Worm (Caenorhabditis elegans) whole organism, early embryonic: ENCODE results near the gene C13G3.1.

ENCODE experiments used
- F13C5.2 ChIP-seq: sonication (generic microtip); optimal IDR thresholded peaks from 2 replicates; lab custom pipeline; 2017; ENCODE audit warnings: mild to moderate bottlenecking, missing genetic modification characterization, inconsistent platforms, missing compliant biosample characterization
- aly-1 ChIP-seq: sonication (generic microtip); optimal IDR thresholded peaks from 2 replicates; lab custom pipeline; 2016; ENCODE audit warnings: missing genetic modification characterization, missing compliant biosample characterization
- ama-1 ChIP-seq: fragments of 150-350 bp; optimal IDR thresholded peaks from 2 replicates; lab custom pipeline; 2014
- ceh-13 ChIP-seq: fragments of 200-800 bp; sonication (Bioruptor generic); optimal IDR thresholded peaks from 2 replicates; lab custom pipeline; 2018; ENCODE audit warnings: mild to moderate bottlenecking, missing genetic modification characterization, missing compliant biosample characterization
- ceh-36 ChIP-seq: sonication (generic microtip); optimal IDR thresholded peaks from 2 replicates; lab custom pipeline; 2016; ENCODE audit warnings: missing genetic modification characterization, inconsistent platforms, missing compliant biosample characterization
- flt-1 ChIP-seq: fragments of 200-800 bp; sonication (Bioruptor generic); IDR thresholded peaks from 2 replicates; pipeline ENCODE4 v1.3.6; 2022; ENCODE audit warnings: missing genetic modification characterization, missing compliant biosample characterization
- hmbx-1 ChIP-seq: sonication (generic microtip); optimal IDR thresholded peaks from 2 replicates; lab custom pipeline; 2016; ENCODE audit warnings: mild to moderate bottlenecking, missing genetic modification characterization, missing compliant biosample characterization
- hnd-1 ChIP-seq: sonication (generic microtip); optimal IDR thresholded peaks from 2 replicates; lab custom pipeline; 2016; ENCODE audit warnings: missing genetic modification characterization, missing compliant biosample characterization
- pes-1 ChIP-seq: fragments of 200-800 bp; sonication (Bioruptor generic); IDR thresholded peaks from 2 replicates; pipeline ENCODE4 v1.3.6; 2022; ENCODE audit warnings: missing genetic modification reagents, missing genetic modification characterization, missing compliant biosample characterization
- scrt-1 ChIP-seq: fragments of 200-800 bp; sonication (Bioruptor generic); IDR thresholded peaks from 2 replicates; pipeline ENCODE4 v1.3.6; 2022; ENCODE audit warnings: missing genetic modification characterization, missing compliant biosample characterization
- sea-1 ChIP-seq: fragments of 200-800 bp; sonication (Bioruptor generic); conservative IDR thresholded peaks from 2 replicates; pipeline ENCODE4 v1.3.6; 2022; ENCODE audit warnings: missing genetic modification characterization, missing compliant biosample characterization
- tbx-11 ChIP-seq: fragments of 200-800 bp; sonication (Bioruptor generic); IDR thresholded peaks from 2 replicates; pipeline ENCODE4 v1.3.6; 2022; ENCODE audit warnings: missing genetic modification characterization, missing compliant biosample characterization

DNA sequence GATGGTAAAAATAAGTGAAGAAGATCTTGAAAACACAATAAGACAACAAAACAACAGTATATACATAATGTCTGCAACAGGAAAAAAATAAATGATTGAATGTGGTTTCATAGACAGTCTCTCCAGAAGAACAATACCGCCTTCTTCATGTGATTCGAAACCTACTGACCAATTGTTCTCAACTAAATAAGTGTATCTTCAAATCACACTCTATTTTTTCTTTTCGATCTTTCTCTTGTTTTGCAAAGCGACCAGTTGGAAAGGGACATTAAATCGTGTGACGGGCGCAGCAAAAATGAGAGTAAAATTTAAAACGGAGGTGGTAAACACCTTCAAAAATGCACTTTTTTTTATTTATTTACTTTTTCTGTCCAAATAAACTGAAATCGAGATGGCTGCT lies 49.6 kb upstream of the C13G3.1 start:
- TF ChIP-seq ama-1 (lab: Kevin White, UChicago) (no peak), hmbx-1 (tag; lab: Kevin White, UChicago) (no peak), tbx-11 (GFP tag; lab: Robert Waterston, UW) (no peak), pes-1 (GFP tag; lab: Robert Waterston, UW) (no peak), ceh-13 (no peak), scrt-1 (GFP tag; lab: Robert Waterston, UW) (no peak), F13C5.2 (tag; lab: Kevin White, UChicago) (no peak), flt-1 (GFP tag; lab: Robert Waterston, UW) (no peak), hnd-1 (tag; lab: Kevin White, UChicago) (no peak), aly-1 (no peak), ceh-36 (tag; lab: Kevin White, UChicago) (no peak), sea-1 (GFP tag; lab: Robert Waterston, UW) (no peak)
